Worm (Caenorhabditis elegans): ENCODE data around the gene T17A3.12.

ce11 chrIII:117210-117609 lies 27.8 kb downstream of the T17A3.12 start, which contains the start of gene C29F9.5:
- TF ChIP-seq lin-13 (GFP tag; optimal IDR thresholded peaks at IDR 0.05) (no peak), ZK546.5 (tag; optimal IDR thresholded peaks at IDR 0.05) (no peak), mdl-1 (tag; optimal IDR thresholded peaks at IDR 0.05) (no peak), fos-1 (tag; optimal IDR thresholded peaks at IDR 0.05) (no peak), sma-9 (GFP tag; optimal IDR thresholded peaks at IDR 0.05) (no peak), sma-9 (tag; optimal IDR thresholded peaks at IDR 0.05) (no peak), sem-4 (tag; optimal IDR thresholded peaks at IDR 0.05) (no peak), zag-1 (tag; optimal IDR thresholded peaks at IDR 0.05) (no peak)
